Worm (Caenorhabditis elegans) whole organism, L3 larva: Measurements from ENCODE around the gene C07A9.13.

Experiments used
- R02D3.7 ChIP-seq: fragments of 150-350 bp; optimal IDR thresholded peaks from 2 replicates; lab custom pipeline; 2014; ENCODE audit warnings: missing biosample characterization, missing genetic modification characterization
- aly-2 ChIP-seq: fragments of 150-350 bp; optimal IDR thresholded peaks from 2 replicates; lab custom pipeline; 2014; ENCODE audit warnings: missing biosample characterization, missing genetic modification characterization
- ama-1 ChIP-seq: fragments of 150-350 bp; optimal IDR thresholded peaks from 2 replicates; lab custom pipeline; 2018
- ceh-16 ChIP-seq: sonication (generic microtip); optimal IDR thresholded peaks from 2 replicates; lab custom pipeline; 2017; ENCODE audit warnings: missing biosample characterization, missing genetic modification characterization
- ceh-28 ChIP-seq: fragments of 150-350 bp; optimal IDR thresholded peaks from 2 replicates; lab custom pipeline; 2014; ENCODE audit warnings: missing biosample characterization, missing genetic modification reagents, missing genetic modification characterization
- ceh-82 ChIP-seq: fragments of 150-350 bp; optimal IDR thresholded peaks from 2 replicates; lab custom pipeline; 2014; ENCODE audit warnings: missing biosample characterization, missing genetic modification characterization
- ceh-9 ChIP-seq: sonication (generic microtip); optimal IDR thresholded peaks from 2 replicates; lab custom pipeline; 2018; ENCODE audit warnings: missing biosample characterization, missing genetic modification characterization
- daf-12 ChIP-seq: fragments of 150-350 bp; optimal IDR thresholded peaks from 2 replicates; lab custom pipeline; 2014; ENCODE audit warnings: missing biosample characterization, missing genetic modification reagents, missing genetic modification characterization
- egl-5 ChIP-seq: fragments of 150-350 bp; optimal IDR thresholded peaks from 2 replicates; lab custom pipeline; 2017; ENCODE audit warnings: missing biosample characterization, missing genetic modification reagents, missing genetic modification characterization, inconsistent platforms
- elt-1 ChIP-seq: fragments of 150-350 bp; optimal IDR thresholded peaks from 2 replicates; lab custom pipeline; 2014; ENCODE audit warnings: missing biosample characterization, missing genetic modification characterization
- elt-2 ChIP-seq: sonication (generic microtip); optimal IDR thresholded peaks from 2 replicates; lab custom pipeline; 2016; ENCODE audit warnings: missing genetic modification reagents, mild to moderate bottlenecking, missing genetic modification characterization, missing compliant biosample characterization
- elt-3 ChIP-seq, 3 experiments: fragments of 150-350 bp in 1 of 3; sonication (generic microtip) in 2 of 3; optimal IDR thresholded peaks; 2 replicates in 2 of 3; 4 replicates in 1 of 3; lab custom pipeline; 2014 to 2017; ENCODE audit warnings: missing biosample characterization in 3 of 3, missing genetic modification characterization in 3 of 3
- eor-1 ChIP-seq, 2 experiments: fragments of 150-350 bp; optimal IDR thresholded peaks; 2 replicates each; lab custom pipeline; 2014 to 2018; ENCODE audit warnings: missing biosample characterization in 2 of 2, missing genetic modification characterization in 2 of 2
- fkh-10 ChIP-seq: sonication (generic microtip); optimal IDR thresholded peaks from 2 replicates; lab custom pipeline; 2017; ENCODE audit warnings: missing biosample characterization, missing genetic modification reagents, missing genetic modification characterization
- fkh-2 ChIP-seq: fragments of 150-350 bp; optimal IDR thresholded peaks from 2 replicates; lab custom pipeline; 2014; ENCODE audit warnings: missing biosample characterization, missing genetic modification reagents, missing genetic modification characterization
- fos-1 ChIP-seq: fragments of 150-350 bp; optimal IDR thresholded peaks from 2 replicates; lab custom pipeline; 2014; ENCODE audit warnings: missing biosample characterization, missing genetic modification characterization
- hmg-11 ChIP-seq: sonication (generic microtip); optimal IDR thresholded peaks from 2 replicates; lab custom pipeline; 2016; ENCODE audit warnings: missing genetic modification characterization, missing compliant biosample characterization
- jun-1 ChIP-seq: fragments of 150-350 bp; optimal IDR thresholded peaks from 2 replicates; lab custom pipeline; 2014; ENCODE audit warnings: missing biosample characterization, missing genetic modification reagents, missing genetic modification characterization
- lin-15B ChIP-seq: fragments of 150-350 bp; optimal IDR thresholded peaks from 2 replicates; lab custom pipeline; 2014; ENCODE audit warnings: missing biosample characterization, missing genetic modification characterization
- lin-39 ChIP-seq: fragments of 150-350 bp; optimal IDR thresholded peaks from 2 replicates; lab custom pipeline; 2018; ENCODE audit warnings: missing biosample characterization, missing genetic modification reagents, missing genetic modification characterization
- lsy-12 ChIP-seq: sonication (generic microtip); optimal IDR thresholded peaks from 2 replicates; lab custom pipeline; 2016; ENCODE audit warnings: mild to moderate bottlenecking, missing genetic modification characterization, missing compliant biosample characterization
- mdl-1 ChIP-seq: fragments of 150-350 bp; optimal IDR thresholded peaks from 2 replicates; lab custom pipeline; 2014; ENCODE audit warnings: missing biosample characterization, missing genetic modification characterization
- mml-1 ChIP-seq: fragments of 150-350 bp; sonication (generic microtip); optimal IDR thresholded peaks from 3 replicates; lab custom pipeline; 2014; ENCODE audit warnings: missing biosample characterization, missing genetic modification characterization
- nfya-1 ChIP-seq: sonication (generic microtip); optimal IDR thresholded peaks from 2 replicates; lab custom pipeline; 2017; ENCODE audit warnings: missing genetic modification characterization, mild to moderate bottlenecking, missing compliant biosample characterization, antibody characterized with exemption, moderate library complexity; ENCODE audit not compliant: insufficient read depth
- nhr-11 ChIP-seq: fragments of 150-350 bp; optimal IDR thresholded peaks from 2 replicates; lab custom pipeline; 2014; ENCODE audit warnings: missing biosample characterization, missing genetic modification characterization
- nhr-12 ChIP-seq: fragments of 150-350 bp; optimal IDR thresholded peaks from 2 replicates; lab custom pipeline; 2014; ENCODE audit warnings: missing biosample characterization, missing genetic modification characterization
- nhr-23 ChIP-seq: fragments of 150-350 bp; optimal IDR thresholded peaks from 2 replicates; lab custom pipeline; 2014; ENCODE audit warnings: missing biosample characterization, missing genetic modification reagents, missing genetic modification characterization
- nhr-237 ChIP-seq: fragments of 150-350 bp; optimal IDR thresholded peaks from 2 replicates; lab custom pipeline; 2014; ENCODE audit warnings: missing biosample characterization, missing genetic modification characterization
- nhr-25 ChIP-seq: sonication (generic microtip); optimal IDR thresholded peaks from 2 replicates; lab custom pipeline; 2017; ENCODE audit warnings: missing biosample characterization, missing genetic modification characterization
- nhr-28 ChIP-seq: fragments of 150-350 bp; optimal IDR thresholded peaks from 2 replicates; lab custom pipeline; 2014; ENCODE audit warnings: missing biosample characterization, missing genetic modification characterization
- nhr-43 ChIP-seq: sonication (generic microtip); optimal IDR thresholded peaks from 2 replicates; lab custom pipeline; 2016; ENCODE audit warnings: mild to moderate bottlenecking, missing genetic modification characterization, missing compliant biosample characterization; ENCODE audit not compliant: poor library complexity, severe bottlenecking
- nhr-76 ChIP-seq: fragments of 150-350 bp; sonication (generic microtip); optimal IDR thresholded peaks from 5 replicates; lab custom pipeline; 2014; ENCODE audit warnings: missing biosample characterization, missing genetic modification characterization
- nhr-77 ChIP-seq: fragments of 150-350 bp; optimal IDR thresholded peaks from 2 replicates; lab custom pipeline; 2014; ENCODE audit warnings: missing biosample characterization, missing genetic modification characterization
- pha-4 ChIP-seq: fragments of 150-350 bp; optimal IDR thresholded peaks from 2 replicates; lab custom pipeline; 2014; ENCODE audit warnings: missing biosample characterization, missing genetic modification reagents, missing genetic modification characterization
- pqm-1 ChIP-seq: fragments of 150-350 bp; optimal IDR thresholded peaks from 2 replicates; lab custom pipeline; 2017; ENCODE audit warnings: missing biosample characterization, missing genetic modification characterization, inconsistent platforms
- sea-2 ChIP-seq: fragments of 150-350 bp; sonication (generic microtip); optimal IDR thresholded peaks from 4 replicates; lab custom pipeline; 2014; ENCODE audit warnings: missing biosample characterization, missing genetic modification reagents, missing genetic modification characterization
- skn-1 ChIP-seq: fragments of 150-350 bp; optimal IDR thresholded peaks from 2 replicates; lab custom pipeline; 2014; ENCODE audit warnings: missing biosample characterization, missing genetic modification characterization
- snpc-4 ChIP-seq: fragments of 150-350 bp; optimal IDR thresholded peaks from 2 replicates; lab custom pipeline; 2014; ENCODE audit warnings: missing biosample characterization, missing genetic modification characterization
- tbx-2 ChIP-seq: sonication (generic microtip); optimal IDR thresholded peaks from 2 replicates; lab custom pipeline; 2016; ENCODE audit warnings: mild to moderate bottlenecking, missing genetic modification characterization, missing compliant biosample characterization
- unc-39 ChIP-seq: sonication (generic microtip); optimal IDR thresholded peaks from 4 replicates; lab custom pipeline; 2017; ENCODE audit warnings: missing biosample characterization, missing genetic modification characterization
- unc-62 ChIP-seq: fragments of 150-350 bp; sonication (generic microtip); optimal IDR thresholded peaks from 4 replicates; lab custom pipeline; 2014; ENCODE audit warnings: missing biosample characterization, missing genetic modification reagents, missing genetic modification characterization
- zag-1 ChIP-seq: fragments of 150-350 bp; optimal IDR thresholded peaks from 2 replicates; lab custom pipeline; 2014; ENCODE audit warnings: missing biosample characterization, missing genetic modification characterization
- ztf-11 ChIP-seq: fragments of 150-350 bp; optimal IDR thresholded peaks from 2 replicates; lab custom pipeline; 2014; ENCODE audit warnings: missing biosample characterization, missing genetic modification characterization
- ztf-4 ChIP-seq: fragments of 150-350 bp; optimal IDR thresholded peaks from 2 replicates; lab custom pipeline; 2014; ENCODE audit warnings: missing biosample characterization, missing genetic modification characterization

C07A9.13 gene

DNA sequence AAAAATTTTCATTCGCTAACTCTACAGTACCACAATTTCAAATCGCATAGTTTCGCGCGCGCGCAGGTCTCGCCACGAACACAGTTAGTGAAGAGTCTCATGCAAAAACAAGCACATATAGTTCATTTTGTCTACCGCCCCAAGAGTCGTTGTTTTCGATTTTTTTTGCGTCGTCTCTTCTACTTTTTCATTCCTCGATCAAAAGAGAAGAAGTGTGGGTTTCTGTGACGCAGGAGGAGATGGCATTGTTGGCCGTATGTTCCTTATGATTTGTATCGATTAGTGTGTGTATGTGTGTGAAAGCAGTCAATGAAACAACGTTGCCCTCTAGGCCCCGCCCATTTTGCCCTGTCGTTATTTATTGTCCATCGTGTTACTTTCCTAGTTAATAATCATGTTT, 16.8 kb upstream of the C07A9.13 start:
- TF ChIP-seq nfya-1 (peak; percentile 23), ceh-16 (tag; lab: Kevin White, UChicago) (no peak), zag-1 (tag; lab: Kevin White, UChicago) (no peak), ama-1 (lab: Kevin White, UChicago) (peak; percentile 41), nhr-25 (tag; lab: Kevin White, UChicago) (peak; percentile 29), nhr-77 (no peak)

DNA sequence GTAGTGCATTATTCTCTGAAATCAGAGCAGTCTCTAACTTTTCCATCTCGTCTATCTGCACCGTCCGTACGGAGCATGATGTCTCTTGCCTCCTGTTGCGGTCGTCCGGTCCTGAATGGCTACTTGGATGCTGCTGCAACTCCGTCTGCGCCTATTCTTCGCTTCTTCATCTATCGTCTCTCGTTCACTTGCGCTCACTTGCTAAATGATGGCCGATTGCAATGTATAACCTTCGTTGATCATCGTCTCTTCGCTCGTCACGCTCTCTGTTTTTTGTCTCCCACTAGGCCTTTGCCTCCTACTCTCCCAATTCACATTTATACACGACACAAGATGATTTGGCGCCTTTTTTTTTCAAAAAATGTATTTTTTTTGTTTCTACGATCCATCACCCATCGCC, 16.2 kb upstream of the C07A9.13 start:
- TF ChIP-seq lin-15B (tag; lab: Kevin White, UChicago) (peak; percentile 74), nhr-28 (tag; lab: Kevin White, UChicago) (no peak), ceh-82 (no peak), nhr-25 (tag; lab: Kevin White, UChicago) (peak; percentile 14), mml-1 (tag; lab: Kevin White, UChicago) (no peak), nhr-12 (tag; lab: Kevin White, UChicago) (no peak), lsy-12 (tag; lab: Kevin White, UChicago) (no peak), fkh-2 (tag; lab: Kevin White, UChicago) (no peak), ama-1 (lab: Kevin White, UChicago) (peak; percentile 12), nhr-11 (tag; lab: Kevin White, UChicago) (no peak), nhr-76 (tag; lab: Kevin White, UChicago) (no peak), skn-1 (tag; lab: Kevin White, UChicago) (peak; percentile 42), ceh-16 (tag; lab: Kevin White, UChicago) (no peak), tbx-2 (tag; lab: Kevin White, UChicago) (peak; percentile 18), hmg-11 (tag; lab: Kevin White, UChicago) (peak; percentile 75), nhr-77 (no peak), elt-2 (tag; lab: Kevin White, UChicago) (peak; percentile 23), unc-62 (GFP tag; lab: Kevin White, UChicago) (no peak), mdl-1 (tag; lab: Kevin White, UChicago) (no peak), nhr-43 (tag; lab: Kevin White, UChicago) (peak; percentile 10), pha-4 (tag; lab: Kevin White, UChicago) (peak; percentile 56), ceh-9 (tag; lab: Kevin White, UChicago) (no peak), lin-39 (tag; lab: Kevin White, UChicago) (peak; percentile 93), elt-3 (tag; optimal IDR thresholded peaks at IDR 0.05; lab: Kevin White, UChicago) (no peak), egl-5 (tag; lab: Kevin White, UChicago) (no peak), pqm-1 (peak; percentile 45), nhr-237 (tag; lab: Kevin White, UChicago) (no peak), eor-1 (tag; optimal IDR thresholded peaks at IDR 0.05; lab: Kevin White, UChicago) (no peak), zag-1 (tag; lab: Kevin White, UChicago) (no peak), jun-1 (tag; lab: Kevin White, UChicago) (peak; percentile 1), nfya-1 (peak; percentile 89), ztf-11 (tag; lab: Kevin White, UChicago) (no peak), daf-12 (tag; lab: Kevin White, UChicago) (no peak), fos-1 (tag; lab: Kevin White, UChicago) (no peak), nhr-23 (tag; lab: Kevin White, UChicago) (peak; percentile 37), ztf-4 (tag; lab: Kevin White, UChicago) (no peak), sea-2 (no peak), elt-1 (tag; lab: Kevin White, UChicago) (peak; percentile 21), ceh-28 (tag; lab: Kevin White, UChicago) (no peak), aly-2 (tag; lab: Kevin White, UChicago) (no peak), snpc-4 (peak; percentile 59), R02D3.7 (no peak), fkh-10 (no peak), unc-39 (tag; lab: Kevin White, UChicago) (no peak)
